Fruit fly (Drosophila melanogaster) Kc167 (cell line): ENCODE measurements around the gene Tfb4.

ENCODE experiments used
- Myc ChIP-seq: fragments of >200 bp; optimal IDR thresholded peaks from 2 replicates; lab custom pipeline; 2017; ENCODE audit warnings: missing external identifiers
- h ChIP-seq: fragments of >200 bp; optimal IDR thresholded peaks from 3 replicates; lab custom pipeline; 2018; ENCODE audit warnings: missing external identifiers
- insv ChIP-seq: fragments of >200 bp; optimal IDR thresholded peaks from 3 replicates; lab custom pipeline; 2018; ENCODE audit warnings: missing external identifiers
- psq ChIP-seq: fragments of >200 bp; optimal IDR thresholded peaks from 2 replicates; lab custom pipeline; 2017; ENCODE audit warnings: missing external identifiers
- ttk ChIP-seq: sonication (Bioruptor generic); optimal IDR thresholded peaks from 2 replicates; lab custom pipeline; 2017; ENCODE audit warnings: missing external identifiers

dm6 chr2L:1185642-1186497 is 35.4 kb upstream of the Tfb4 start, which contains the start of gene CG5001:
- TF ChIP-seq ttk (lab: Kevin White, UChicago) (no peak), h (lab: Kevin White, UChicago) (no peak), psq (lab: Kevin White, UChicago) (no peak), insv (lab: Kevin White, UChicago) (no peak), Myc (lab: Kevin White, UChicago) (no peak)
